Fruit fly (Drosophila melanogaster) S2 (cell line): Measurements from ENCODE around the gene mthl2.

Experiments
- CG8478 ChIP-seq: fragments of >200 bp; optimal IDR thresholded peaks from 2 replicates; lab custom pipeline; 2018
- CTCF ChIP-seq, 2 experiments: fragments of >200 bp; optimal IDR thresholded peaks; 2 replicates each; lab custom pipeline; 2018

DNA sequence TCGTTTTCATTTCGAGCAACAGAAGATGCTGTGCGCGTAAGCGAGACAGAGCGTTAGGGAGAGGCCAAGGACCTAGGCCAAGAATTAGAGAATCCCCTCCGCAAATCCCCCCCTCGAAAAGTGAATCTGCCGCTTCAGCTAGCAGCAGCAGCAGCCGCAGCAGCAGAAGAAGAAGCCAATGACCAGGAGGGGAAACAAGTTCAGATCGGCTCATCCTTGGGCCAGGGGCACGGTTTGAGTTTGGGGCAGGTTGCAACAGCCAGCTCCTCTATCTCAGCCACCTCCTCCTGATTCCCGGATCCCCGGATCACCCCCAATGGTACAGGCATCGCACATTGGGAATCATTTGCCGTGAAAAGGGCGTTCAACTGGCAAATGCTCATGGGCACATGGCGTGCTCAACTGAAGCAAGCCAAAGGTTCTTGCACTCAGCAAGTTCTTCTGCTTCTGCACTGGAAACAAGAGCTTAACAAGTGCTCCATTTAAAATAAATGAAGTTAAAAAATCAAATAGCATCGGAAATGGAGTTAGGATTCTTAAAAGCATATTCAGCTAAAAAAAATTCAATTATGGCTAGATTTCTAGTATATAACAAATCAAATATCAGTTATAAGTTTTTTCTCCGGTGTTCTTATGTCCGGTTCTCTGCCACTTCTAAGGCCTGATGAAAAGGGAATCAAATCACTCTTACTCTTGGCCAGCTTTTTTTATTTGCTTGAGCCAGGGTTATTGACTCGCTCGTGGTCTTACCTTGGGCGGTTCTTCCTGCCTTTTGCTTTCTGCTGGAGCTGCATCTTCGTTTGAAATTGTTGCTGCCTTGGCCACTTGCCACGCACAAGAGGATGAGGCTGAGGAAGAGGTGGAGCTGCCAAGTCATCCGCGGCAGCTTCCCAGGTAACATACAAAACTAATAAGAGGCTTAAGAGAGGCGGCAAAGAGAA is 28.9 kb downstream of the mthl2 start:
- no peak for TF ChIP-seq CG8478 (lab: Kevin White, UChicago)
- no peak for TF ChIP-seq CTCF (optimal IDR thresholded peaks at IDR 0.05; lab: Kevin White, UChicago)
